Worm (Caenorhabditis elegans) whole organism, L4 larva: ENCODE data around the gene K02E7.7.
"Not testable (repeated sequence)": the region's sequence is repeated elsewhere in the genome, so short reads cannot be mapped to it uniquely, and the experiment has no call there.

Source experiments
- Y105C5A.15 ChIP-seq: fragments of 200-800 bp; sonication (Bioruptor generic); IDR thresholded peaks from 2 replicates; pipeline ENCODE4 v1.3.6; 2022; ENCODE audit warnings: missing genetic modification characterization, missing compliant biosample characterization
- Y48G9A.11 ChIP-seq: fragments of 200-800 bp; sonication (Bioruptor generic); IDR thresholded peaks from 2 replicates; pipeline ENCODE4 v1.3.6; 2022; ENCODE audit warnings: missing genetic modification reagents, missing genetic modification characterization, missing compliant biosample characterization
- aly-2 ChIP-seq: sonication (generic microtip); optimal IDR thresholded peaks from 2 replicates; lab custom pipeline; 2018; ENCODE audit warnings: missing biosample characterization, missing genetic modification characterization
- ceh-44 ChIP-seq: fragments of 200-800 bp; sonication (Bioruptor generic); IDR thresholded peaks from 2 replicates; pipeline ENCODE4 v1.3.6; 2022; ENCODE audit warnings: missing genetic modification reagents, missing genetic modification characterization, missing compliant biosample characterization
- fos-1 ChIP-seq: fragments of 150-350 bp; optimal IDR thresholded peaks from 2 replicates; lab custom pipeline; 2014; ENCODE audit warnings: missing biosample characterization, missing genetic modification characterization
- lin-15B ChIP-seq: fragments of 150-350 bp; sonication (generic microtip); optimal IDR thresholded peaks from 3 replicates; lab custom pipeline; 2014; ENCODE audit warnings: missing biosample characterization, missing genetic modification characterization
- lin-39 ChIP-seq: fragments of 150-350 bp; optimal IDR thresholded peaks from 2 replicates; lab custom pipeline; 2014; ENCODE audit warnings: missing biosample characterization, missing genetic modification reagents, missing genetic modification characterization
- nhr-237 ChIP-seq: sonication (generic microtip); optimal IDR thresholded peaks from 2 replicates; lab custom pipeline; 2017; ENCODE audit warnings: missing biosample characterization, missing genetic modification characterization
- nhr-28 ChIP-seq: fragments of 150-350 bp; optimal IDR thresholded peaks from 2 replicates; lab custom pipeline; 2014; ENCODE audit warnings: missing biosample characterization, missing genetic modification characterization
- pha-4 ChIP-seq, 2 experiments: fragments of 150-350 bp in 1 of 2; fragments of 200-800 bp in 1 of 2; sonication (Bioruptor generic) in 1 of 2; IDR thresholded peaks in 1 of 2; optimal IDR thresholded peaks in 1 of 2; 2 replicates each; pipeline versions ENCODE4 v1.3.6 to Lab custom; 2014 to 2022; ENCODE audit warnings: missing genetic modification characterization in 2 of 2, missing genetic modification reagents in 2 of 2, missing biosample characterization in 1 of 2, missing compliant biosample characterization in 1 of 2
- pqm-1 ChIP-seq: sonication (generic microtip); optimal IDR thresholded peaks from 2 replicates; lab custom pipeline; 2017; ENCODE audit warnings: missing biosample characterization, missing genetic modification characterization
- unc-62 ChIP-seq, 3 experiments: fragments of 150-350 bp in 1 of 3; sonication (generic microtip); optimal IDR thresholded peaks in 2 of 3; peaks in 1 of 3; 1 replicate in 1 of 3; 2 replicates in 2 of 3; lab custom pipeline; 2014 to 2017; ENCODE audit warnings: missing biosample characterization in 3 of 3, missing genetic modification characterization in 3 of 3, missing genetic modification reagents in 3 of 3, missing genotype in 1 of 3

DNA sequence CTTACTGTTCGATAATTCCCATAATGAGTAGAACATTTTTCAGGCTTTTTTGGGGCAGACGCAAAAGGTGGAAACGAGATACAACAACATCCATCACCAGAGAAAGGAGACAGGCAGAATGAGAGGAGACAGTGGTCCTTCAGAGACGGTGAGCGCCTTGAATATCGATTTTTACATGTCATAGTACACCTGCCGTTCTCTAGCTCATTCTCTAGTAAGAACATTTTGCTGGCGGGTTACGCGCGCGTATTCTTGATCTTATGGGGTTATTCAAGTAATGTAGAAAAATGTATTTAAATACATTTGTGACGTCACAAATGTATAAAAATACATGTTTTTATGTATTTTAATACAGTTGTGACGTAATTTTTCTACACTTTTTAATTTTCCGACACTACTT, 10.9 kb upstream of the K02E7.7 start, which contains the start of gene fbxb-45:
- not testable (repeated sequence) for TF ChIP-seq fos-1 (tag; lab: Kevin White, UChicago); ceh-44 (GFP tag; lab: Robert Waterston, UW); pha-4 (GFP tag; IDR thresholded peaks at IDR 0.05; lab: Robert Waterston, UW); pha-4 (tag; optimal IDR thresholded peaks at IDR 0.05; lab: Kevin White, UChicago); aly-2; nhr-28; Y105C5A.15 (GFP tag; lab: Robert Waterston, UW); lin-39 (tag; lab: Kevin White, UChicago); unc-62 (GFP tag; optimal IDR thresholded peaks at IDR 0.05 in 1 of 2; lab: Kevin White, UChicago); unc-62 (tag; optimal IDR thresholded peaks at IDR 0.05; lab: Kevin White, UChicago); pqm-1 (tag; lab: Kevin White, UChicago); lin-15B (tag; lab: Kevin White, UChicago); Y48G9A.11; nhr-237 (tag; lab: Kevin White, UChicago)
